Worm (Caenorhabditis elegans): ENCODE measurements around the gene mpc-1.

Gene mpc-1

DNA sequence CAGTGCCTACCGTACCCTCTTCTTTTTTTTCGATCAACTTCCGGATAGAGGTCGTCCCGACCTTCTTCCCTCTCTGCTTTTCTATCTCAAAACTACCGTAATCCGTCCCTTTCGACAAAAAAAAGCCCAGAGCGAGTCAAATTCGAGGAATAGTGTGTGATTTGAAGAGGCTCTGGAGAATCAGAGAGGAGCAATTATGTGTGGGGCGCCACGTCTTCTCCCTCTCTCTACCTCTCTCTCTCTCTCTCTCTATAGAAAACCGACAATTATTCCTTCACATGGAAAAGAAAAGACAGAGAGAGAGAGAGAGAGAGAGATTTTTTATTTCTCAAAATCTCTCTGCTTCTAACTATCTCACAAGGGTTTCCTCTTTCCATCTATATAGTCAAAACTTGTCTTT, 43.3 kb downstream of the mpc-1 start:
- TF ChIP-seq lsy-2 (tag; optimal IDR thresholded peaks at IDR 0.05) (peak; percentile 29 to 83), blmp-1 (tag; optimal IDR thresholded peaks at IDR 0.05; ENCODE audit: insufficient read depth) (no peak), nhr-6 (tag; optimal IDR thresholded peaks at IDR 0.05) (peak; percentile 4), F13H6.1 (tag; optimal IDR thresholded peaks at IDR 0.05) (peak; percentile 42), unc-39 (tag; optimal IDR thresholded peaks at IDR 0.05) (no peak), sma-9 (GFP tag; optimal IDR thresholded peaks at IDR 0.05) (peak; percentile 2), sma-9 (tag; optimal IDR thresholded peaks at IDR 0.05) (no peak), aly-2 (tag; optimal IDR thresholded peaks at IDR 0.05) (no peak), crh-2 (tag; optimal IDR thresholded peaks at IDR 0.05) (peak; percentile 39), nhr-25 (tag; optimal IDR thresholded peaks at IDR 0.05) (peak; percentile 79), C34F6.9 (tag; optimal IDR thresholded peaks at IDR 0.05) (peak; percentile 19)

DNA sequence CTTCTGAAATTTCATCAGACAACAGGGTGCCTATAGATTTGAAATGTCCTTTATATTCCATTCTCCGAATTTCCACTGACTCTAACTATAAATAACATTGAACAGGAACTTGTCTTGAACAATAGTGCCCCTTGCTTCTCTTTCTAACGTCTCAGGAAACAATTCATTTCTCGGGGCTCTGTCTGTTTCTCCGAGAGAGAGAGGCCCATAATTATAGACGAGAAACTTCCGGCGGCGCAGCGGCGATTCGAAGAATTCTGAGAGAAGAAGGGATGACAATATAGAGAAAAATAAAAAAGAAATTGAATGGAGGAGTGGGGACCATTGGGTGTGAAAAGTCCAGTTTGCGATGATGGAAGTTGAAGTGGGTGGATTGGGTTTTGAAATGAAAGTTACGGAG, 47.0 kb downstream of the mpc-1 start:
- TF ChIP-seq sma-9 (GFP tag; optimal IDR thresholded peaks at IDR 0.05) = peak; percentile 10
- no peak for TF ChIP-seq sma-9 (tag; optimal IDR thresholded peaks at IDR 0.05)
- no peak for TF ChIP-seq unc-39 (tag; optimal IDR thresholded peaks at IDR 0.05)
- no peak for TF ChIP-seq nhr-237 (tag; optimal IDR thresholded peaks at IDR 0.05)
- TF ChIP-seq mbf-1 (tag; optimal IDR thresholded peaks at IDR 0.05) = no peak
- peak in 1 of 2 experiments; percentile 17 for TF ChIP-seq lsy-2 (tag; optimal IDR thresholded peaks at IDR 0.05)
- TF ChIP-seq elt-3 (tag; optimal IDR thresholded peaks at IDR 0.05) = no peak
- no peak for TF ChIP-seq lin-39 (tag; optimal IDR thresholded peaks at IDR 0.05)
- no peak for TF ChIP-seq nhr-77 (tag; optimal IDR thresholded peaks at IDR 0.05)
- TF ChIP-seq sma-3 (GFP tag; optimal IDR thresholded peaks at IDR 0.05) = no peak
- TF ChIP-seq F13H6.1 (tag; optimal IDR thresholded peaks at IDR 0.05) = no peak
- TF ChIP-seq ZK546.5 (tag; optimal IDR thresholded peaks at IDR 0.05) = no peak

DNA sequence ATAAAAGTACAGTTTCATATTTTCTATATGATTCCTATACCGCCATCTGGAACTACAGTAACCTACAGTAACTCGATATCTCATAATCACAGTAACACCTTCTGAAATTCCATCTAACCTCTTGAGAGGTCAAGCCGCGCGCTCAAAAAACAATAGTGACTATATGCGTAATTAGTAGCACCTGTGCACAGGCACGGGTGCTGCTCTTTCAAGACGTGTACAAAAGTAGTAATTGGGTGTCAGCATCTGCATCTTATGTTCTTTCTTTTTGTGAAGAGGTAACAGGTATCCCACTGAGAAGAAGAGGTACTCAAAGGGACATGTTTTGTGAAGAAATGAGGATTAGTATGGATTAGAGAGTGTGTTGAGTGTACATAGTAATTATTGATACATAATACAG, 48.1 kb downstream of the mpc-1 start:
- TF ChIP-seq lin-11 (tag; optimal IDR thresholded peaks at IDR 0.05) (no peak), ztf-4 (tag; optimal IDR thresholded peaks at IDR 0.05) (no peak), nhr-23 (tag; optimal IDR thresholded peaks at IDR 0.05) (no peak), nhr-129 (tag; optimal IDR thresholded peaks at IDR 0.05) (no peak), elt-1 (tag; optimal IDR thresholded peaks at IDR 0.05) (no peak), unc-39 (tag; optimal IDR thresholded peaks at IDR 0.05) (no peak), ZK546.5 (tag; optimal IDR thresholded peaks at IDR 0.05) (no peak), fos-1 (tag; optimal IDR thresholded peaks at IDR 0.05) (no peak), sma-3 (GFP tag; optimal IDR thresholded peaks at IDR 0.05) (no peak), alr-1 (tag; optimal IDR thresholded peaks at IDR 0.05) (no peak)

Data from whole organism, L2 larva.